Worm (Caenorhabditis elegans): ENCODE results near the gene cdgs-1.

DNA sequence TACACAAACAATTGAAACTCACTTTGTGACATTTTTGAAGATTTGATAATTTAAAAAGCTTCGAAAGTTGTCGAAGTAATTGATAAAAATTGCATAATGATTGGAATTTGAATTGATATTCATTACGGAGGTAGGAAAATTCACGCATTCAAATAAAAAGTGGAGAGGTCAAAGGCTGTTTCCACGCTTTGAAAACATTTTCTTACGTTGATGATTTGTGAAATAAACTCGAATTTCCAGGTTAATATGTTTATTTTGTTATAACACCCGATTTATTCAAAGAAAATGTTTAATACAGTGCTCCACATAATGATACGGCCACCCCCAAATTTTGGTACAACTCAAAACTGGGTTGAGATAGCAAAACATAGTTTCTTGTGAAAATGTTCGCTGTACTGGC, 12.3 kb downstream of the cdgs-1 start, which contains the start of gene C33H5.16:
- no peak for TF ChIP-seq zag-1 (tag; optimal IDR thresholded peaks at IDR 0.05)
- TF ChIP-seq Y105C5A.15 (GFP tag; IDR thresholded peaks at IDR 0.05) = no peak
- TF ChIP-seq nhr-28 (tag; optimal IDR thresholded peaks at IDR 0.05) = no peak
- TF ChIP-seq daf-12 (tag; optimal IDR thresholded peaks at IDR 0.05) = no peak
- no peak for TF ChIP-seq nhr-10 (tag; optimal IDR thresholded peaks at IDR 0.05)
- TF ChIP-seq unc-39 (tag; optimal IDR thresholded peaks at IDR 0.05) = no peak
- TF ChIP-seq skn-1 (tag; optimal IDR thresholded peaks at IDR 0.05) = no peak

Data from whole organism, L4 larva.